Worm (Caenorhabditis elegans) whole organism, early embryonic: Measurements from ENCODE around the gene W01B6.3.
"Not testable (repeated sequence)": the region's sequence is repeated elsewhere in the genome, so short reads cannot be mapped to it uniquely, and the experiment has no call there.

Experiments used
- B0310.2 ChIP-seq: sonication (generic microtip); optimal IDR thresholded peaks from 2 replicates; lab custom pipeline; 2016; ENCODE audit warnings: mild to moderate bottlenecking, missing genetic modification characterization, missing compliant biosample characterization
- F13C5.2 ChIP-seq: sonication (generic microtip); optimal IDR thresholded peaks from 2 replicates; lab custom pipeline; 2017; ENCODE audit warnings: mild to moderate bottlenecking, missing genetic modification characterization, inconsistent platforms, missing compliant biosample characterization
- aly-1 ChIP-seq: sonication (generic microtip); optimal IDR thresholded peaks from 2 replicates; lab custom pipeline; 2016; ENCODE audit warnings: missing genetic modification characterization, missing compliant biosample characterization
- ama-1 ChIP-seq: fragments of 150-350 bp; optimal IDR thresholded peaks from 2 replicates; lab custom pipeline; 2014
- ceh-13 ChIP-seq: fragments of 200-800 bp; sonication (Bioruptor generic); optimal IDR thresholded peaks from 2 replicates; lab custom pipeline; 2018; ENCODE audit warnings: mild to moderate bottlenecking, missing genetic modification characterization, missing compliant biosample characterization
- ceh-36 ChIP-seq: sonication (generic microtip); optimal IDR thresholded peaks from 2 replicates; lab custom pipeline; 2016; ENCODE audit warnings: missing genetic modification characterization, inconsistent platforms, missing compliant biosample characterization
- ets-7 ChIP-seq: sonication (generic microtip); optimal IDR thresholded peaks from 2 replicates; lab custom pipeline; 2016; ENCODE audit warnings: missing genotype, missing genetic modification characterization, missing compliant biosample characterization
- flt-1 ChIP-seq: fragments of 200-800 bp; sonication (Bioruptor generic); IDR thresholded peaks from 2 replicates; pipeline ENCODE4 v1.3.6; 2022; ENCODE audit warnings: missing genetic modification characterization, missing compliant biosample characterization
- hmbx-1 ChIP-seq: sonication (generic microtip); optimal IDR thresholded peaks from 2 replicates; lab custom pipeline; 2016; ENCODE audit warnings: mild to moderate bottlenecking, missing genetic modification characterization, missing compliant biosample characterization
- hmg-4 ChIP-seq: fragments of 200-800 bp; sonication (Bioruptor generic); optimal IDR thresholded peaks from 2 replicates; lab custom pipeline; 2018; ENCODE audit warnings: mild to moderate bottlenecking, missing genetic modification characterization, missing compliant biosample characterization
- hnd-1 ChIP-seq: sonication (generic microtip); optimal IDR thresholded peaks from 2 replicates; lab custom pipeline; 2016; ENCODE audit warnings: missing genetic modification characterization, missing compliant biosample characterization
- pes-1 ChIP-seq: fragments of 200-800 bp; sonication (Bioruptor generic); IDR thresholded peaks from 2 replicates; pipeline ENCODE4 v1.3.6; 2022; ENCODE audit warnings: missing genetic modification reagents, missing genetic modification characterization, missing compliant biosample characterization
- scrt-1 ChIP-seq: fragments of 200-800 bp; sonication (Bioruptor generic); IDR thresholded peaks from 2 replicates; pipeline ENCODE4 v1.3.6; 2022; ENCODE audit warnings: missing genetic modification characterization, missing compliant biosample characterization
- sea-1 ChIP-seq: fragments of 200-800 bp; sonication (Bioruptor generic); conservative IDR thresholded peaks from 2 replicates; pipeline ENCODE4 v1.3.6; 2022; ENCODE audit warnings: missing genetic modification characterization, missing compliant biosample characterization
- tbx-11 ChIP-seq: fragments of 200-800 bp; sonication (Bioruptor generic); IDR thresholded peaks from 2 replicates; pipeline ENCODE4 v1.3.6; 2022; ENCODE audit warnings: missing genetic modification characterization, missing compliant biosample characterization
- tbx-37 ChIP-seq: fragments of 200-800 bp; sonication (Bioruptor generic); conservative IDR thresholded peaks from 2 replicates; pipeline ENCODE4 v1.3.6; 2022; ENCODE audit warnings: missing genetic modification reagents, missing genetic modification characterization, missing compliant biosample characterization
- tra-4 ChIP-seq: sonication (generic microtip); optimal IDR thresholded peaks from 2 replicates; lab custom pipeline; 2017; ENCODE audit warnings: missing genetic modification characterization, missing compliant biosample characterization

The W01B6.3 gene

DNA sequence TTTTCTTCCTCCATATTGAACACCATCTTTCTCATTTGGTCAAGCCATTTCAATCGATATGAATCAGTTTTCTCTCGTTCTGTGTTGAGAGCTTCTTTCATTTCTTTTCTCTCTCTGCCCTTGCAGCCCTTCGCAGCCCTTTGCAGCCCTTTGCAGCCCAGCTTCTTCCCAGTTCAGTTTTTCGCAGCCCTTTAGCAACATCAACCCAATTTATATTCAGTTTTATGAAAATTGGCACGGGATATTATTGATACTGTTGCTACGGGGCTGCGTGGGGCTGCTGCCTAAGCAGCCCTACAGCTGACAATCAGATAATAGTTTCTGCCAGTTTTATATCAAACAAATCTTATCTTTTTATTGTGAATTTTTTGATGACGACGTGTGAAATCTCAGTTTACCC is 35.5 kb downstream of the W01B6.3 start, which contains the start of gene F44D12.10:
TSS of gene F44D12.10 (minus strand) at position 101 of the 400 bp plus-strand sequence.
- TF ChIP-seq hnd-1 (tag; lab: Kevin White, UChicago) (no peak), aly-1 (tag; lab: Kevin White, UChicago) (no peak), hmbx-1 (tag; lab: Kevin White, UChicago) (no peak), ama-1 (lab: Kevin White, UChicago) (no peak), ets-7 (no peak), sea-1 (GFP tag; lab: Robert Waterston, UW) (no peak), scrt-1 (GFP tag; lab: Robert Waterston, UW) (no peak), tra-4 (tag; lab: Kevin White, UChicago) (no peak)

DNA sequence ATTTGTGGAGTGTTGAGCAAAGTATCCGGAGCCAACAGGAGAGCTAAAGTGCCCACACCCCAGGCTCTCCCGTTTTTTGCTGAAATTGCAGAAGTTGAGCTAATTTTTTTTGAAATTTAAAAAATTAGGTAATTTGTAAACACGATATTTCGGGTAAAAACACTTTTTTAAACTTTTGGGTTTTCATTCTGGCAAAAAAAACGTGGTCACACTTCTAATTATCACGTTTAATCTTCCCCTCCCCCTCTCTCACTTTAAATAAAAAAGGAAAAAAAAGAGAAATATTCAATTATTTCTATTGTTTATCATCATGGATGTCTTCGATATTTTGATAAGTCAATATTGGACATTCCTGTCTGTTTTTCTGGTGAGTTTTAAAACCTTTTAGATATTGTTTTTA is 39.4 kb downstream of the W01B6.3 start, which contains the start of gene F44D12.6:
TSS of gene F44D12.6 (plus strand) at position 301 of the 400 bp plus-strand sequence.
- TF ChIP-seq scrt-1 (GFP tag; lab: Robert Waterston, UW) (no peak), tbx-11 (GFP tag; lab: Robert Waterston, UW) (no peak), B0310.2 (tag; lab: Kevin White, UChicago) (no peak), ceh-36 (tag; lab: Kevin White, UChicago) (no peak), tra-4 (tag; lab: Kevin White, UChicago) (no peak), ets-7 (no peak), ama-1 (lab: Kevin White, UChicago) (no peak), ceh-13 (GFP tag; lab: Kevin White, UChicago) (no peak), aly-1 (tag; lab: Kevin White, UChicago) (no peak), F13C5.2 (tag; lab: Kevin White, UChicago) (no peak)

DNA sequence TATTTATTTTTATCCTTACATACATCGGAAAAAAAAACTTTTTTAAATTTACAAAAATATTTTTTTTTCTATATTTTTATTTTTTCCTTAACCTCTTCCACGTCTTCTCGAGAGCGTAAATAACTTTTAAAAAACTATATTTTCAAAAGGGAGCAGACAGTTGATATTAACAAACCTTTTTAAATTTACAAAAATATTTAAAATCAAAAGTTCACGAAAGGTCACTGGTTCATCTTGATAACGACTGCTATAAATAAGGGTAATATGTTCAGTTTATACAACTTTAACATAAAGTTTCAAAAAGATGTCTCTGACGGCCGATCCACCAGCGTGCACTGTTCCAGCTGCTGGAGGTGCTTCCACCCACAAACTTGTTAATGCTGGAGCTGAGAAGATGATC is 43.6 kb downstream of the W01B6.3 start, which contains the start of the genes F44D12.16 and msd-2:
TSS of gene F44D12.16 (plus strand) at position 301 of the 400 bp plus-strand sequence.
TSS of gene msd-2 (plus strand) at position 305 of the 400 bp plus-strand sequence.
- TF ChIP-seq hnd-1 (tag; lab: Kevin White, UChicago); sea-1 (GFP tag; lab: Robert Waterston, UW); flt-1 (GFP tag; lab: Robert Waterston, UW): not testable (repeated sequence)

DNA sequence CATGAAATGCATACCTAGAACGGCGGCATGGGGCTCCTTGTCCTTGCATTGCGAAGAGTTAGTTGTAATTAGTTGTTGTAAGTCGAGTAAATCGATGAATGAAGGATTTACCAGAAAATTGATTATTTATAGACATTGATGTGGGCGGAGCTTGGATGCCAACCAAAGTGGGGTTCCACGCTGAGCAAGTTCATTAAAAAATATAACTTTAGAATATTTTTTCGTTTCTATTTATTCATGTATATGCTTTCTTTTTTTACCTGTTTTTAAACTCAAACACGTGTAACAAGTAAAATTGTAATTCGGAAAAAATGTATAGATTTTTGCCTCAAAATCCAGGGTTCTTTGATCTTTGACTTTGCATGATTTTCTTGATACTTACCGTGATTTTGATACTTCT is 44.9 kb downstream of the W01B6.3 start, which contains the start of gene gipc-2:
TSS of gene gipc-2 (minus strand) at position 101 of the 400 bp plus-strand sequence.
- TF ChIP-seq B0310.2 (tag; lab: Kevin White, UChicago) (no peak), hmg-4 (GFP tag; lab: Kevin White, UChicago) (no peak), ceh-13 (GFP tag; lab: Kevin White, UChicago) (no peak), hnd-1 (tag; lab: Kevin White, UChicago) (no peak), tbx-11 (GFP tag; lab: Robert Waterston, UW) (no peak), aly-1 (tag; lab: Kevin White, UChicago) (no peak), ets-7 (no peak), F13C5.2 (tag; lab: Kevin White, UChicago) (no peak), ama-1 (lab: Kevin White, UChicago) (no peak), sea-1 (GFP tag; lab: Robert Waterston, UW) (no peak), scrt-1 (GFP tag; lab: Robert Waterston, UW) (no peak)

DNA sequence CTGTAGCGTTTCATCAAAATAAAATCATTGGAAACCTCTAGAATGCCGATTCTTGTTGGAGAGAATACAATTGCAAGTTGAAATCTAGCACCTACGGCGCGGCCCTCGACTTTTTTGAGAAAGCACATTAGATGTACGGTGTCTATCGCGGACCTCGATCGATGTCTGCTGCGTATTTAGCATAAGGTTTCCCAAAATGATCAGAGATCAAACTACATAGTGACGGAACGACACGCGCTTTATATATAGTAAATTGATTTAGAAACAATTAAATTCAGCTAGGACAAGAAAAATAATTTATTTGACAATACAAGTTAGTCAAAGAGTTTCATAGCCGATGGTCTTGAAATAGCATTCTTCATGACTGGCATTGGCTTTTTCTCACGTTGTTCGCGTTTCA is 46.3 kb downstream of the W01B6.3 start:
- TF ChIP-seq B0310.2 (tag; lab: Kevin White, UChicago) (no peak), ets-7 (no peak), hmbx-1 (tag; lab: Kevin White, UChicago) (no peak), flt-1 (GFP tag; lab: Robert Waterston, UW) (no peak)

DNA sequence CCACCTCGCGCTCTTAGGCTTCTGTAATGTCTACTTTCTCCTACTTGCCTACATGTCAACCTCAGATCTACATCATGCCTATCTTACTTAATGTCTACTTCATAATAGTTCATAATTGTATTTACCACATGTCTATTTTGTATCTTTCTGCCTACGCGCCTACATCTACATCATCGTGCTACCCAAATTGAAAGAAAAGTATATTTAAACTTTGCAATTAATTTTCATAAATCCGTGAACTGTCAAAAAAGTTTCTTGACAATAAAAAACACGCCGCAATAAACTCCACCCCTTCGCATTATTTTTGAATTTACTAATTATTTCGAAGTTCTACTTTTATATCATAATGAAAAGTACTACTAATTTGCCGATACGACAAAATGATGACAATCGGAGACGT is 49.4 kb downstream of the W01B6.3 start, which contains the start of gene F44D12.8:
TSS of gene F44D12.8 (plus strand) at position 301 of the 400 bp plus-strand sequence.
- TF ChIP-seq tra-4 (tag; lab: Kevin White, UChicago) (no peak), tbx-37 (no peak), tbx-11 (GFP tag; lab: Robert Waterston, UW) (no peak), pes-1 (GFP tag; lab: Robert Waterston, UW) (no peak), flt-1 (GFP tag; lab: Robert Waterston, UW) (no peak), hmg-4 (GFP tag; lab: Kevin White, UChicago) (no peak), sea-1 (GFP tag; lab: Robert Waterston, UW) (no peak), ceh-13 (GFP tag; lab: Kevin White, UChicago) (no peak), F13C5.2 (tag; lab: Kevin White, UChicago) (no peak)

DNA sequence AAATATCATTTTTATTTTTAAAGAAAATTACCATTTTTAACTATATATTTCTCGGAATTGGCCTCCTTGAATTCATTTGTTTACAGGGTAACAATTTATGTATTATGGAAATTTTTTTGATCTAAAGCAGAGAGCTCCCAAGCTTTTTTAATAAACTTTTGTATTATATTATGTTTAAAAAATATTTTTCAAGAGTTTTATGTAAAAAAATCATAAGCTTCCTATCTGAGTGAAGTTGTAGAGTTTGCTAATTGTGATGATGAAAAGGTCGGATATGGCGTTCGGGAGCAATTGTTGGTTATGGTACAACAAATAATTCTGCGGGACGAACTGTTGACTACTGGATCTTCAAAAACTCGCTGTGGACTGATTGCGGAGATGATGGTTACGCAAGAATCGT is 51.1 kb downstream of the W01B6.3 start, which contains the start of gene F44D12.19:
TSS of gene F44D12.19 (plus strand) at position 301 of the 400 bp plus-strand sequence.
- TF ChIP-seq tra-4 (tag; lab: Kevin White, UChicago) (no peak), flt-1 (GFP tag; lab: Robert Waterston, UW) (no peak), scrt-1 (GFP tag; lab: Robert Waterston, UW) (no peak), tbx-11 (GFP tag; lab: Robert Waterston, UW) (no peak), aly-1 (tag; lab: Kevin White, UChicago) (no peak)
